Worm (Caenorhabditis elegans) whole organism, L1 larva: ENCODE results near the gene Y69F12A.1.

Experiments
- F16B12.6 ChIP-seq: fragments of 150-350 bp; optimal IDR thresholded peaks from 2 replicates; lab custom pipeline; 2014; ENCODE audit warnings: missing biosample characterization, missing genetic modification characterization
- jun-1 ChIP-seq: fragments of 150-350 bp; optimal IDR thresholded peaks from 2 replicates; lab custom pipeline; 2014; ENCODE audit warnings: missing biosample characterization, missing genetic modification reagents, missing genetic modification characterization

DNA sequence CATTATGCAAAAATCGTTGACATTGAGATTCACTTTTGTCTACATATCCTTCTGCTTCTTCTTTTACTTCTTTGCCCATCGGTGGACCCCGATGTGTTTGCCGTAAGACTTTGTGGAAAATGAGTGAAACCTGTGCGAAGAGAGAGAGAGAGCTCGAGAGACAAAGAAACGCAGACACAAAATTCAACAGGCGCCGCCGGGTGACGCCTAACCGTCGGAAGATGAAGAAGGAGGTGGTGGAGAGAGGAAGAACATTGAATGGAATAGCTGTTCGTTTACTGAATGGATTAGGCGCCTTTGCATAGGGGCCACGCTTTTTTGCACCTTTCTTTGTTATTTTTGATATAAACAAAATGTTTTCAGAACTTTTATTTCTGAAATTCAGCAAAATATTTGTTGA lies 50.2 kb downstream of the Y69F12A.1 start:
- no peak for TF ChIP-seq jun-1 (tag; lab: Kevin White, UChicago)
- TF ChIP-seq F16B12.6 (tag; lab: Kevin White, UChicago), result no peak
